Worm (Caenorhabditis elegans) whole organism, L3 larva: ENCODE results near the gene col-127.

ENCODE experiments used
- R02D3.7 ChIP-seq: fragments of 150-350 bp; optimal IDR thresholded peaks from 2 replicates; lab custom pipeline; 2014; ENCODE audit warnings: missing biosample characterization, missing genetic modification characterization
- aly-2 ChIP-seq: fragments of 150-350 bp; optimal IDR thresholded peaks from 2 replicates; lab custom pipeline; 2014; ENCODE audit warnings: missing biosample characterization, missing genetic modification characterization
- ama-1 ChIP-seq: fragments of 150-350 bp; optimal IDR thresholded peaks from 2 replicates; lab custom pipeline; 2018
- ceh-16 ChIP-seq: sonication (generic microtip); optimal IDR thresholded peaks from 2 replicates; lab custom pipeline; 2017; ENCODE audit warnings: missing biosample characterization, missing genetic modification characterization
- ceh-28 ChIP-seq: fragments of 150-350 bp; optimal IDR thresholded peaks from 2 replicates; lab custom pipeline; 2014; ENCODE audit warnings: missing biosample characterization, missing genetic modification reagents, missing genetic modification characterization
- daf-12 ChIP-seq: fragments of 150-350 bp; optimal IDR thresholded peaks from 2 replicates; lab custom pipeline; 2014; ENCODE audit warnings: missing biosample characterization, missing genetic modification reagents, missing genetic modification characterization
- egl-27 ChIP-seq: sonication (generic microtip); optimal IDR thresholded peaks from 4 replicates; lab custom pipeline; 2017; ENCODE audit warnings: missing biosample characterization, missing genetic modification reagents, missing genetic modification characterization
- egl-5 ChIP-seq: fragments of 150-350 bp; optimal IDR thresholded peaks from 2 replicates; lab custom pipeline; 2017; ENCODE audit warnings: missing biosample characterization, missing genetic modification reagents, missing genetic modification characterization, inconsistent platforms
- elt-2 ChIP-seq: sonication (generic microtip); optimal IDR thresholded peaks from 2 replicates; lab custom pipeline; 2016; ENCODE audit warnings: missing genetic modification reagents, mild to moderate bottlenecking, missing genetic modification characterization, missing compliant biosample characterization
- eor-1 ChIP-seq, 2 experiments: fragments of 150-350 bp; optimal IDR thresholded peaks; 2 replicates each; lab custom pipeline; 2014 to 2018; ENCODE audit warnings: missing biosample characterization in 2 of 2, missing genetic modification characterization in 2 of 2
- fkh-10 ChIP-seq: sonication (generic microtip); optimal IDR thresholded peaks from 2 replicates; lab custom pipeline; 2017; ENCODE audit warnings: missing biosample characterization, missing genetic modification reagents, missing genetic modification characterization
- fkh-2 ChIP-seq: fragments of 150-350 bp; optimal IDR thresholded peaks from 2 replicates; lab custom pipeline; 2014; ENCODE audit warnings: missing biosample characterization, missing genetic modification reagents, missing genetic modification characterization
- hmg-11 ChIP-seq: sonication (generic microtip); optimal IDR thresholded peaks from 2 replicates; lab custom pipeline; 2016; ENCODE audit warnings: missing genetic modification characterization, missing compliant biosample characterization
- jun-1 ChIP-seq: fragments of 150-350 bp; optimal IDR thresholded peaks from 2 replicates; lab custom pipeline; 2014; ENCODE audit warnings: missing biosample characterization, missing genetic modification reagents, missing genetic modification characterization
- lin-15B ChIP-seq: fragments of 150-350 bp; optimal IDR thresholded peaks from 2 replicates; lab custom pipeline; 2014; ENCODE audit warnings: missing biosample characterization, missing genetic modification characterization
- mdl-1 ChIP-seq: fragments of 150-350 bp; optimal IDR thresholded peaks from 2 replicates; lab custom pipeline; 2014; ENCODE audit warnings: missing biosample characterization, missing genetic modification characterization
- mml-1 ChIP-seq: fragments of 150-350 bp; sonication (generic microtip); optimal IDR thresholded peaks from 3 replicates; lab custom pipeline; 2014; ENCODE audit warnings: missing biosample characterization, missing genetic modification characterization
- nfya-1 ChIP-seq: sonication (generic microtip); optimal IDR thresholded peaks from 2 replicates; lab custom pipeline; 2017; ENCODE audit warnings: missing genetic modification characterization, mild to moderate bottlenecking, missing compliant biosample characterization, antibody characterized with exemption, moderate library complexity; ENCODE audit not compliant: insufficient read depth
- nhr-11 ChIP-seq: fragments of 150-350 bp; optimal IDR thresholded peaks from 2 replicates; lab custom pipeline; 2014; ENCODE audit warnings: missing biosample characterization, missing genetic modification characterization
- nhr-12 ChIP-seq: fragments of 150-350 bp; optimal IDR thresholded peaks from 2 replicates; lab custom pipeline; 2014; ENCODE audit warnings: missing biosample characterization, missing genetic modification characterization
- nhr-237 ChIP-seq: fragments of 150-350 bp; optimal IDR thresholded peaks from 2 replicates; lab custom pipeline; 2014; ENCODE audit warnings: missing biosample characterization, missing genetic modification characterization
- nhr-25 ChIP-seq: sonication (generic microtip); optimal IDR thresholded peaks from 2 replicates; lab custom pipeline; 2017; ENCODE audit warnings: missing biosample characterization, missing genetic modification characterization
- nhr-28 ChIP-seq: fragments of 150-350 bp; optimal IDR thresholded peaks from 2 replicates; lab custom pipeline; 2014; ENCODE audit warnings: missing biosample characterization, missing genetic modification characterization
- nhr-43 ChIP-seq: sonication (generic microtip); optimal IDR thresholded peaks from 2 replicates; lab custom pipeline; 2016; ENCODE audit warnings: mild to moderate bottlenecking, missing genetic modification characterization, missing compliant biosample characterization; ENCODE audit not compliant: poor library complexity, severe bottlenecking
- nhr-67 ChIP-seq: fragments of 150-350 bp; optimal IDR thresholded peaks from 2 replicates; lab custom pipeline; 2014; ENCODE audit warnings: missing biosample characterization, missing genetic modification characterization
- nhr-76 ChIP-seq: fragments of 150-350 bp; sonication (generic microtip); optimal IDR thresholded peaks from 5 replicates; lab custom pipeline; 2014; ENCODE audit warnings: missing biosample characterization, missing genetic modification characterization
- pha-4 ChIP-seq: fragments of 150-350 bp; optimal IDR thresholded peaks from 2 replicates; lab custom pipeline; 2014; ENCODE audit warnings: missing biosample characterization, missing genetic modification reagents, missing genetic modification characterization
- pqm-1 ChIP-seq: fragments of 150-350 bp; optimal IDR thresholded peaks from 2 replicates; lab custom pipeline; 2017; ENCODE audit warnings: missing biosample characterization, missing genetic modification characterization, inconsistent platforms
- sea-2 ChIP-seq: fragments of 150-350 bp; sonication (generic microtip); optimal IDR thresholded peaks from 4 replicates; lab custom pipeline; 2014; ENCODE audit warnings: missing biosample characterization, missing genetic modification reagents, missing genetic modification characterization
- skn-1 ChIP-seq: fragments of 150-350 bp; optimal IDR thresholded peaks from 2 replicates; lab custom pipeline; 2014; ENCODE audit warnings: missing biosample characterization, missing genetic modification characterization
- snpc-4 ChIP-seq: fragments of 150-350 bp; optimal IDR thresholded peaks from 2 replicates; lab custom pipeline; 2014; ENCODE audit warnings: missing biosample characterization, missing genetic modification characterization
- zag-1 ChIP-seq: fragments of 150-350 bp; optimal IDR thresholded peaks from 2 replicates; lab custom pipeline; 2014; ENCODE audit warnings: missing biosample characterization, missing genetic modification characterization
- ztf-11 ChIP-seq: fragments of 150-350 bp; optimal IDR thresholded peaks from 2 replicates; lab custom pipeline; 2014; ENCODE audit warnings: missing biosample characterization, missing genetic modification characterization

The col-127 gene

DNA sequence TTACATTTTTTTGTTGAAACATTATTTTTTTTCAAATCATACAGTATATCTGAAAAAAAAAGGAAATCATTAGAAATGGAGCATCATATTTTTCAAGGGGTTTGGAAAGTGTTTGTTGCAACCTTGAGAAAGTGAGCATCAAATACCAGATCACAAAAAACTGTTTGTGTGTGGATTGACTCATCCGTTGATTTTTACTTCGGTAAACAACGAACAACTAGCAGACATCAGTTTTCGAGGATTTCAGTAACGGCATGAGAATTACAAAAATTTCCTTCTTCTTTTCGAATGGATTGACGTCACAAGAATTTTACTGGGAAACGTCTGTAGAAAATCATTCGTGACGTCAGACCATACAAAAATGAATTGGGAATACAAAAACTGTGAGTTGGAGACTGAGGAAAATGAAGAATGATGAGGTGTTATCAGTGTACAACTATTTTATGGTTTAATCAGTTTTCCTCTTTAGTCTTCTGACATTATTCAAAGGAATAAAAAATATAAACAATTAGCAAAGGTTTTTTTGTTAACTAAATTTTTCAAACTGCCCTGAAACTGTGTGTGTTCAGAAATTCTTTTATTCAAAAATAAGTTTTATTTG, 17.9 kb downstream of the col-127 start, which contains the start of gene C05C12.4:
Gene C05C12.4 (minus strand): TSS at position 51 of the 601 bp plus-strand sequence.
- TF ChIP-seq elt-2 (tag; lab: Kevin White, UChicago) (peak; percentile 69), egl-27 (no peak), zag-1 (tag; lab: Kevin White, UChicago) (no peak), skn-1 (peak; percentile 49), jun-1 (tag; lab: Kevin White, UChicago) (no peak), pqm-1 (tag; lab: Kevin White, UChicago) (peak; percentile 44)
- TF ChIP-seq, all 47 proteins: peak for 3

DNA sequence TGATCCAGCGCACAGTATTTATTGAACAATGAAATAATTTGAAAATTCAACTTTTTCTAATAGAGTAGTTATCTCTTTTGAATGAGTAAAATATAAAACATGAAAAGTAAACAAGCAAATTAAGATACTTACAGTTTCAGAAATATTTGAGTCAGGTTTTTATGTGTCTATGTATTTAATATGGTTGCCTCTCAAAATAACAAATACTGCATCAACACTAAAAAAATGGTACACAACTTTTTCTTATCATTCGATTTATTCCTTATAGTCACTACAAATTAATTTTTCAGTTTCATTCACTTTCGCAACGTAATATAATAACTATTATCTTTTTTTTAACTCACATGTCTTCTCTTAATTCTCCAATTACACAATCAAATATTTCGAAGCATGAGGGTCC, 18.6 kb downstream of the col-127 start:
- TF ChIP-seq snpc-4 (no peak), pha-4 (tag; lab: Kevin White, UChicago) (peak; percentile 65), sea-2 (GFP tag; lab: Kevin White, UChicago) (no peak), eor-1 (tag; optimal IDR thresholded peaks at IDR 0.05; lab: Kevin White, UChicago) (no peak), nhr-67 (no peak), lin-15B (tag; lab: Kevin White, UChicago) (no peak), elt-2 (tag; lab: Kevin White, UChicago) (peak; percentile 16), hmg-11 (tag; lab: Kevin White, UChicago) (no peak), jun-1 (tag; lab: Kevin White, UChicago) (no peak), egl-27 (no peak), nhr-43 (tag; lab: Kevin White, UChicago) (no peak), R02D3.7 (tag; lab: Kevin White, UChicago) (no peak), nfya-1 (no peak), fkh-10 (GFP tag; lab: Kevin White, UChicago) (no peak), nhr-76 (tag; lab: Kevin White, UChicago) (no peak), mdl-1 (no peak), ztf-11 (no peak), ama-1 (lab: Kevin White, UChicago) (no peak), mml-1 (tag; lab: Kevin White, UChicago) (no peak), nhr-12 (no peak), pqm-1 (tag; lab: Kevin White, UChicago) (peak; percentile 52), zag-1 (tag; lab: Kevin White, UChicago) (no peak), fkh-2 (tag; lab: Kevin White, UChicago) (no peak), nhr-28 (tag; lab: Kevin White, UChicago) (no peak), ceh-16 (tag; lab: Kevin White, UChicago) (no peak), nhr-11 (no peak), aly-2 (tag; lab: Kevin White, UChicago) (no peak)

DNA sequence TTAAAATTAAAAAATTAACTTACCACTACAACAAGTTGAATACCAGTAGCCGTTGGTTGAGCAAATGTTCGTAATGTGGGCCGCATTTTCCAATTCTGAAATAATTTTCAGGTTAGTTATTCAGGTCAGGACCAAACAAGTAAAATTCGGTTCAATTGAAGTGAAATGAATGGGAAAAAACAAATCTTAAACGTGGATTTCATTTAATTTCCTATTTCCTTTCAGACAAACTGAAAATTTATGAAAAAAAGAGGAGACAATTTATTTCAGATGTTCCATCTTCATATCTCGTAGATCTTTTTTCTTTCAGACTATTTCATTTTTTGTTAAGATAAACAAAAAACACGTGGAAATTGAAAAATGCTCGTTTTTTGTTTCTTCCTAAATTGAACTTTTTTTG, 24.6 kb downstream of the col-127 start, which contains the start of gene C05C12.6:
Gene C05C12.6 (minus strand): TSS at position 101 of the 400 bp plus-strand sequence.
- TF ChIP-seq nhr-67 = no peak
- TF ChIP-seq sea-2 (GFP tag; lab: Kevin White, UChicago) = no peak
- no peak for TF ChIP-seq mml-1 (tag; lab: Kevin White, UChicago)
- no peak for TF ChIP-seq eor-1 (tag; optimal IDR thresholded peaks at IDR 0.05; lab: Kevin White, UChicago)
- no peak for TF ChIP-seq nhr-12
- TF ChIP-seq hmg-11 (tag; lab: Kevin White, UChicago) = no peak
- TF ChIP-seq egl-5 (tag; lab: Kevin White, UChicago) = no peak
- no peak for TF ChIP-seq nhr-25 (tag; lab: Kevin White, UChicago)
- TF ChIP-seq nhr-76 (tag; lab: Kevin White, UChicago) = no peak
- no peak for TF ChIP-seq zag-1 (tag; lab: Kevin White, UChicago)
- TF ChIP-seq aly-2 (tag; lab: Kevin White, UChicago) = no peak
- TF ChIP-seq elt-2 (tag; lab: Kevin White, UChicago) = no peak
- no peak for TF ChIP-seq daf-12 (tag; lab: Kevin White, UChicago)
- TF ChIP-seq nhr-43 (tag; lab: Kevin White, UChicago) = no peak
- no peak for TF ChIP-seq jun-1 (tag; lab: Kevin White, UChicago)
- no peak for TF ChIP-seq fkh-2 (tag; lab: Kevin White, UChicago)
- no peak for TF ChIP-seq nhr-11

DNA sequence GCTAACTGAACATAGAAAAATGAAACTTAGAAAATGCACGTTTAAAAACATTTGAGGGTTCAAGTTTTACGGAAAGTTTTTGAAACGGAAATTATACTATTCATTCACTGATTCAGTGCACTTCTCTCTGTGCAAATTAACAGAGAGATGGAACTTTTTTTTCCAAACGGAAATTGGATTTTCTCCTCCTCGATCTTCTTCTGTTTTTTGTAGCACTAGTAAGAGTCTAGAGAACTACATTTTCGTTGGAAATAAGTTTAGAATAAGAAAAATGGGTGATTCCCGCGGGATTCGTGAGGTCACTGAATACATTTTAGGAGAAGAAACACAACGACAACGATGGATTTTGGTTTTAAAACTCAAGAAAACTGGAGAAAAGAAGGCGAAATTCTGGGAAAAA, 30.2 kb downstream of the col-127 start:
- TF ChIP-seq fkh-10 (GFP tag; lab: Kevin White, UChicago) = peak; percentile 3
- TF ChIP-seq nhr-237 = no peak
- TF ChIP-seq, all 47 proteins: peak for 1

DNA sequence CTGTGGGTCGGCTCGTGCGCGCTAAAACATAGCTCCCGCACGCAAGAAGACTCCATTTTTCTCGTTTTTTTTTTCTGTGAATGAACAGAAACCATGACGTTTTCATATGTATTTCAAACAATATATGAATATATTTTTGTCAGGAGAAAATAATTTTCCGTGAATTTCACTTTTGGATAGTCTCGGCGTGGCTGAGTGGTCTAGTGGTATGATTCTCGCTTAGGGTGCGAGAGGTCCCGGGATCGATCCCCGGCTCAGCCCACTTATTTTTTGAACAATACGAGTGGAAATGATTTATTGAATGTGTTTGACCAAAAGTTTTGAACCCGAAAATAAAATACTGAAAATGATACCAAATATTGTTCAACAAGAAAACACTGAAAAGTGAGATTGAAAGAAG, 34.6 kb downstream of the col-127 start:
- TF ChIP-seq ceh-28 (tag; lab: Kevin White, UChicago) (no peak), sea-2 (GFP tag; lab: Kevin White, UChicago) (no peak), pqm-1 (tag; lab: Kevin White, UChicago) (no peak), nhr-76 (tag; lab: Kevin White, UChicago) (no peak)
